Fruit fly (Drosophila melanogaster) whole organism, embryonic: ENCODE data around the gene CG17982.

ENCODE experiments used
- CG10462 ChIP-seq: fragments of 200-800 bp; sonication (Bioruptor generic); optimal IDR thresholded peaks from 2 replicates; lab custom pipeline; 2016; ENCODE audit warnings: missing biosample characterization, missing genetic modification characterization
- CG11247 ChIP-seq: fragments of 200-800 bp; sonication (Bioruptor generic); IDR thresholded peaks from 2 replicates; pipeline ENCODE4 v1.3.6; 2022; ENCODE audit warnings: missing biosample characterization, missing genetic modification characterization
- CG14710 ChIP-seq: fragments of 200-800 bp; sonication (Bioruptor generic); optimal IDR thresholded peaks from 3 replicates; lab custom pipeline; 2019; ENCODE audit warnings: missing biosample characterization, mild to moderate bottlenecking, missing genetic modification characterization, moderate library complexity
- CG16779 ChIP-seq: fragments of 200-800 bp; sonication (Bioruptor generic); IDR thresholded peaks from 2 replicates; pipeline ENCODE4 v1.3.6; 2022; ENCODE audit warnings: missing biosample characterization, missing genetic modification characterization
- CG17568 ChIP-seq: fragments of 200-800 bp; sonication (Bioruptor generic); optimal IDR thresholded peaks from 2 replicates; lab custom pipeline; 2018; ENCODE audit warnings: missing biosample characterization, mild to moderate bottlenecking, missing genetic modification characterization, moderate library complexity
- CG18619 ChIP-seq: fragments of 200-800 bp; sonication (Bioruptor generic); optimal IDR thresholded peaks from 3 replicates; lab custom pipeline; 2017; ENCODE audit warnings: missing biosample characterization, mild to moderate bottlenecking, missing genetic modification characterization
- CG2199 ChIP-seq: fragments of 200-800 bp; sonication (Bioruptor generic); IDR thresholded peaks from 3 replicates; pipeline ENCODE4 v1.3.6; 2022; ENCODE audit warnings: missing biosample characterization, missing genetic modification characterization
- CG32532 ChIP-seq: fragments of 200-800 bp; sonication (Bioruptor generic); IDR thresholded peaks from 2 replicates; pipeline ENCODE4 v1.3.6; 2022; ENCODE audit warnings: missing biosample characterization, missing genetic modification characterization
- CG42726 ChIP-seq: fragments of 200-800 bp; sonication (Bioruptor generic); IDR thresholded peaks from 2 replicates; pipeline ENCODE4 v1.3.6; 2022; ENCODE audit warnings: missing biosample characterization, missing genetic modification characterization; ENCODE audit not compliant: partially characterized antibody
- CG43689 ChIP-seq: fragments of 200-800 bp; sonication (Bioruptor generic); IDR thresholded peaks from 2 replicates; pipeline ENCODE4 v1.3.6; 2022; ENCODE audit warnings: missing biosample characterization, missing genetic modification characterization
- CG4424 ChIP-seq: fragments of 200-800 bp; sonication (Bioruptor generic); optimal IDR thresholded peaks from 3 replicates; lab custom pipeline; 2016; ENCODE audit warnings: missing biosample characterization, missing genetic modification characterization
- CG4707 ChIP-seq: fragments of 200-800 bp; sonication (Bioruptor generic); optimal IDR thresholded peaks from 2 replicates; lab custom pipeline; 2018; ENCODE audit warnings: missing biosample characterization, mild to moderate bottlenecking, missing genetic modification characterization, moderate library complexity
- CG4730 ChIP-seq: fragments of 200-800 bp; sonication (Bioruptor generic); IDR thresholded peaks from 2 replicates; pipeline ENCODE4 v1.3.6; 2022; ENCODE audit warnings: missing biosample characterization, missing genetic modification characterization
- CG5180 ChIP-seq: fragments of 200-800 bp; sonication (Bioruptor generic); optimal IDR thresholded peaks from 3 replicates; lab custom pipeline; 2017; ENCODE audit warnings: missing biosample characterization, missing genetic modification characterization, mild to moderate bottlenecking, moderate library complexity, missing genetic modification reagents
- CG7271 ChIP-seq: fragments of 200-800 bp; sonication (Bioruptor generic); optimal IDR thresholded peaks from 2 replicates; lab custom pipeline; 2018; ENCODE audit warnings: missing biosample characterization, mild to moderate bottlenecking, missing genetic modification characterization, moderate library complexity
- CG8281 ChIP-seq: fragments of 200-800 bp; sonication (Bioruptor generic); optimal IDR thresholded peaks from 2 replicates; lab custom pipeline; 2018; ENCODE audit warnings: missing biosample characterization, mild to moderate bottlenecking, missing genetic modification characterization, moderate library complexity
- CG8765 ChIP-seq: fragments of 200-800 bp; sonication (Bioruptor generic); IDR thresholded peaks from 2 replicates; pipeline ENCODE4 v1.3.6; 2022; ENCODE audit warnings: missing biosample characterization, missing genetic modification characterization
- CG9817 ChIP-seq: fragments of 200-800 bp; sonication (Bioruptor generic); optimal IDR thresholded peaks from 2 replicates; lab custom pipeline; 2018; ENCODE audit warnings: missing biosample characterization, mild to moderate bottlenecking, missing genetic modification characterization, moderate library complexity
- Chrac-16 ChIP-seq: fragments of 200-800 bp; sonication (Bioruptor generic); optimal IDR thresholded peaks from 3 replicates; lab custom pipeline; 2016; ENCODE audit warnings: missing biosample characterization, missing genetic modification characterization
- CoRest ChIP-seq: fragments of 200-800 bp; sonication (Bioruptor generic); optimal IDR thresholded peaks from 3 replicates; lab custom pipeline; 2018; ENCODE audit warnings: missing biosample characterization, mild to moderate bottlenecking, missing genetic modification characterization, moderate library complexity
- Dref ChIP-seq: fragments of 200-800 bp; sonication (Bioruptor generic); IDR thresholded peaks from 2 replicates; pipeline ENCODE4 v1.3.6; 2022; ENCODE audit warnings: missing biosample characterization, missing genetic modification characterization
- E2f2 ChIP-seq: fragments of 200-800 bp; sonication (Bioruptor generic); IDR thresholded peaks from 2 replicates; pipeline ENCODE4 v1.3.6; 2022; ENCODE audit warnings: missing biosample characterization, missing genetic modification characterization
- Eip74EF ChIP-seq, 2 experiments: fragments of 200-800 bp in 1 of 2; fragments of >200 bp in 1 of 2; sonication (Bioruptor generic) in 1 of 2; optimal IDR thresholded peaks; 2 replicates each; lab custom pipeline; 2017 to 2019; ENCODE audit warnings: missing biosample characterization in 2 of 2, missing genetic modification characterization in 2 of 2, mild to moderate bottlenecking in 1 of 2, moderate library complexity in 1 of 2
- HLH4C ChIP-seq: fragments of 200-800 bp; sonication (Bioruptor generic); IDR thresholded peaks from 3 replicates; pipeline ENCODE4 v1.3.6; 2022; ENCODE audit warnings: missing biosample characterization, missing genetic modification characterization; ENCODE audit not compliant: partially characterized antibody
- Hmx ChIP-seq: fragments of 200-800 bp; sonication (Bioruptor generic); optimal IDR thresholded peaks from 2 replicates; lab custom pipeline; 2016; ENCODE audit warnings: missing biosample characterization, missing genetic modification characterization
- Kr ChIP-seq: fragments of 200-800 bp; sonication (Bioruptor generic); optimal IDR thresholded peaks from 2 replicates; lab custom pipeline; 2017; ENCODE audit warnings: missing biosample characterization, mild to moderate bottlenecking, missing genetic modification characterization
- MBD-R2 ChIP-seq: fragments of 200-800 bp; sonication (Bioruptor generic); IDR thresholded peaks from 2 replicates; pipeline ENCODE4 v1.3.6; 2022; ENCODE audit warnings: missing biosample characterization, missing genetic modification characterization
- MESR4 ChIP-seq: fragments of 200-800 bp; sonication (Bioruptor generic); optimal IDR thresholded peaks from 2 replicates; lab custom pipeline; 2018; ENCODE audit warnings: missing biosample characterization, mild to moderate bottlenecking, missing genetic modification characterization, moderate library complexity
- Myb ChIP-seq: fragments of 200-800 bp; sonication (Bioruptor generic); optimal IDR thresholded peaks from 2 replicates; lab custom pipeline; 2016; ENCODE audit warnings: missing biosample characterization, missing genetic modification characterization
- NC2α ChIP-seq: fragments of 200-800 bp; sonication (Bioruptor generic); optimal IDR thresholded peaks from 2 replicates; lab custom pipeline; 2016; ENCODE audit warnings: missing biosample characterization, missing genetic modification characterization
- Nf-YB ChIP-seq: fragments of 200-800 bp; sonication (Bioruptor generic); optimal IDR thresholded peaks from 3 replicates; lab custom pipeline; 2019; ENCODE audit warnings: missing biosample characterization, mild to moderate bottlenecking, missing genetic modification characterization, moderate library complexity
- Optix ChIP-seq: fragments of 200-800 bp; sonication (Bioruptor generic); IDR thresholded peaks from 3 replicates; pipeline ENCODE4 v1.3.6; 2022; ENCODE audit warnings: missing biosample characterization, missing genetic modification characterization
- Ptx1 ChIP-seq: fragments of 200-800 bp; sonication (Bioruptor generic); IDR thresholded peaks from 2 replicates; pipeline ENCODE4 v1.3.6; 2022; ENCODE audit warnings: missing biosample characterization, missing genetic modification characterization
- Rx ChIP-seq: fragments of 200-800 bp; sonication (Bioruptor generic); IDR thresholded peaks from 2 replicates; pipeline ENCODE4 v1.3.6; 2022; ENCODE audit warnings: missing biosample characterization, missing genetic modification characterization
- Sry-β ChIP-seq: fragments of 200-800 bp; sonication (Bioruptor generic); optimal IDR thresholded peaks from 2 replicates; lab custom pipeline; 2018; ENCODE audit warnings: missing biosample characterization, mild to moderate bottlenecking, missing genetic modification characterization, moderate library complexity
- Stat92E ChIP-seq, 3 experiments: fragments of >200 bp in 2 of 3; fragments of 200-800 bp in 1 of 3; sonication (Bioruptor generic) in 1 of 3; optimal IDR thresholded peaks; 2 replicates each; lab custom pipeline; 2017 to 2019; ENCODE audit warnings: missing biosample characterization in 3 of 3, missing genetic modification characterization in 3 of 3, mild to moderate bottlenecking in 1 of 3, moderate library complexity in 1 of 3
- aop ChIP-seq: fragments of 200-800 bp; sonication (Bioruptor generic); IDR thresholded peaks from 2 replicates; pipeline ENCODE4 v1.3.6; 2022; ENCODE audit warnings: missing biosample characterization, missing genetic modification characterization
- bbx ChIP-seq: fragments of 200-800 bp; sonication (Bioruptor generic); IDR thresholded peaks from 2 replicates; pipeline ENCODE4 v1.3.6; 2022; ENCODE audit warnings: missing biosample characterization, missing genetic modification characterization; ENCODE audit not compliant: partially characterized antibody
- cas ChIP-seq: fragments of 200-800 bp; sonication (Bioruptor generic); IDR thresholded peaks from 2 replicates; pipeline ENCODE4 v1.3.6; 2022; ENCODE audit warnings: missing biosample characterization, missing genetic modification characterization
- croc ChIP-seq: fragments of 200-800 bp; sonication (Bioruptor generic); conservative IDR thresholded peaks from 3 replicates; pipeline ENCODE4 v1.3.6; 2022; ENCODE audit warnings: missing biosample characterization, missing genetic modification characterization
- dmrt99B ChIP-seq: fragments of 200-800 bp; sonication (Bioruptor generic); optimal IDR thresholded peaks from 2 replicates; lab custom pipeline; 2018; ENCODE audit warnings: missing biosample characterization, mild to moderate bottlenecking, missing genetic modification characterization, moderate library complexity
- gro ChIP-seq: fragments of 200-800 bp; sonication (Bioruptor generic); optimal IDR thresholded peaks from 2 replicates; lab custom pipeline; 2016; ENCODE audit warnings: missing biosample characterization, missing genetic modification characterization
- her ChIP-seq: fragments of 200-800 bp; sonication (Bioruptor generic); optimal IDR thresholded peaks from 2 replicates; lab custom pipeline; 2016; ENCODE audit warnings: missing biosample characterization, missing genetic modification characterization
- jigr1 ChIP-seq: fragments of 200-800 bp; sonication (Bioruptor generic); IDR thresholded peaks from 3 replicates; pipeline ENCODE4 v1.3.6; 2022; ENCODE audit warnings: missing biosample characterization, missing genetic modification characterization
- kah ChIP-seq: fragments of 200-800 bp; sonication (Bioruptor generic); optimal IDR thresholded peaks from 2 replicates; lab custom pipeline; 2018; ENCODE audit warnings: missing biosample characterization, mild to moderate bottlenecking, missing genetic modification characterization
- onecut ChIP-seq: fragments of 200-800 bp; sonication (Bioruptor generic); IDR thresholded peaks from 2 replicates; pipeline ENCODE4 v1.3.6; 2022; ENCODE audit warnings: missing biosample characterization, missing genetic modification characterization
- sens ChIP-seq: fragments of 200-800 bp; sonication (Bioruptor generic); peaks from one replicate; lab custom pipeline; 2016; ENCODE audit warnings: missing biosample characterization, missing genetic modification characterization
- seq ChIP-seq: fragments of 200-800 bp; sonication (Bioruptor generic); IDR thresholded peaks from 2 replicates; pipeline ENCODE4 v1.3.6; 2022; ENCODE audit warnings: missing biosample characterization, missing genetic modification characterization
- tio ChIP-seq: fragments of 200-800 bp; sonication (Bioruptor generic); optimal IDR thresholded peaks from 2 replicates; lab custom pipeline; 2017; ENCODE audit warnings: missing biosample characterization, missing genetic modification characterization, inconsistent platforms
- trh ChIP-seq: fragments of 200-800 bp; sonication (Bioruptor generic); optimal IDR thresholded peaks from 2 replicates; lab custom pipeline; 2016; ENCODE audit warnings: missing biosample characterization, missing genetic modification characterization

Gene CG17982

dm6 chrX:8152718-8153117 is 9.1 kb upstream of the CG17982 start, which contains the start of gene CG18262 (continued):
- TF ChIP-seq Ptx1 (GFP tag; lab: Robert Waterston, UW): no peak
- TF ChIP-seq CG7271: no peak
- peak; percentile 96 for TF ChIP-seq MBD-R2 (GFP tag; lab: Robert Waterston, UW)
- TF ChIP-seq CoRest (tag; lab: Kevin White, UChicago): peak; percentile 8
- no peak for TF ChIP-seq trh (GFP tag; lab: Kevin White, UChicago)
- TF ChIP-seq E2f2 (GFP tag; lab: Robert Waterston, UW): peak; percentile 89
- TF ChIP-seq Myb: peak; percentile 33

- TF ChIP-seq CG4424 (GFP tag; lab: Kevin White, UChicago) (no peak), Dref (GFP tag; lab: Robert Waterston, UW) (peak; percentile 49), CG14710 (tag; lab: Kevin White, UChicago) (peak; percentile 17), CG2199 (GFP tag; lab: Robert Waterston, UW) (no peak), croc (no peak), CG9817 (tag; lab: Kevin White, UChicago) (no peak), CG43689 (GFP tag; lab: Robert Waterston, UW) (no peak), MESR4 (GFP tag; lab: Kevin White, UChicago) (peak; percentile 66), CG18619 (GFP tag; lab: Kevin White, UChicago) (no peak), CG8765 (no peak), kah (GFP tag; lab: Kevin White, UChicago) (no peak), seq (no peak), her (no peak), Hmx (GFP tag; lab: Kevin White, UChicago) (no peak), tio (GFP tag; lab: Kevin White, UChicago) (no peak), jigr1 (GFP tag; lab: Robert Waterston, UW) (no peak), bbx (GFP tag; lab: Robert Waterston, UW) (peak; percentile 14; the same call in 1 of the 2 replicates), Eip74EF (GFP tag; optimal IDR thresholded peaks at IDR 0.05; lab: Kevin White, UChicago) (no peak), NC2α (GFP tag; lab: Kevin White, UChicago) (no peak), Chrac-16 (GFP tag; lab: Kevin White, UChicago) (no peak), CG11247 (no peak), Optix (GFP tag; lab: Robert Waterston, UW) (no peak), MBD-R2 (GFP tag; lab: Robert Waterston, UW) (0 out of 2 replicates have a peak, but pooled peaks have one; percentile 8), onecut (GFP tag; lab: Robert Waterston, UW) (peak; percentile 53), aop (GFP tag; lab: Robert Waterston, UW) (no peak), Stat92E (GFP tag; optimal IDR thresholded peaks at IDR 0.05; lab: Kevin White, UChicago) (no peak), CG4707 (no peak), CG4730 (no peak), Rx (no peak), sens (GFP tag; lab: Kevin White, UChicago) (peak; percentile 15), gro (GFP tag; lab: Kevin White, UChicago) (no peak), HLH4C (GFP tag; lab: Robert Waterston, UW) (no peak), CG16779 (GFP tag; lab: Robert Waterston, UW) (no peak), CG8281 (no peak), Nf-YB (GFP tag; lab: Kevin White, UChicago) (no peak), CG17568 (GFP tag; lab: Kevin White, UChicago) (no peak), CG42726 (GFP tag; lab: Robert Waterston, UW) (no peak), Sry-β (GFP tag; lab: Kevin White, UChicago) (no peak), CG32532 (no peak), cas (GFP tag; lab: Robert Waterston, UW) (no peak), dmrt99B (no peak), CG10462 (GFP tag; lab: Kevin White, UChicago) (peak; percentile 17), CG5180 (no peak), Kr (no peak)
These were observed 8.4 kb upstream of the CG17982 start, which contains the start of gene Gbeta5 for dm6 chrX:8152077-8152476. Gene Gbeta5, minus strand, starts transcription at chrX:8152275.
